Fruit fly (Drosophila melanogaster) Kc167 (cell line): ENCODE data around the gene Spn28Dc.

Source experiments
- Sin3A ChIP-seq: fragments of >200 bp; optimal IDR thresholded peaks from 2 replicates; lab custom pipeline; 2018; ENCODE audit warnings: missing external identifiers
- h ChIP-seq: fragments of >200 bp; optimal IDR thresholded peaks from 3 replicates; lab custom pipeline; 2018; ENCODE audit warnings: missing external identifiers
- insv ChIP-seq: fragments of >200 bp; optimal IDR thresholded peaks from 3 replicates; lab custom pipeline; 2018; ENCODE audit warnings: missing external identifiers
- psq ChIP-seq: fragments of >200 bp; optimal IDR thresholded peaks from 2 replicates; lab custom pipeline; 2017; ENCODE audit warnings: missing external identifiers

DNA sequence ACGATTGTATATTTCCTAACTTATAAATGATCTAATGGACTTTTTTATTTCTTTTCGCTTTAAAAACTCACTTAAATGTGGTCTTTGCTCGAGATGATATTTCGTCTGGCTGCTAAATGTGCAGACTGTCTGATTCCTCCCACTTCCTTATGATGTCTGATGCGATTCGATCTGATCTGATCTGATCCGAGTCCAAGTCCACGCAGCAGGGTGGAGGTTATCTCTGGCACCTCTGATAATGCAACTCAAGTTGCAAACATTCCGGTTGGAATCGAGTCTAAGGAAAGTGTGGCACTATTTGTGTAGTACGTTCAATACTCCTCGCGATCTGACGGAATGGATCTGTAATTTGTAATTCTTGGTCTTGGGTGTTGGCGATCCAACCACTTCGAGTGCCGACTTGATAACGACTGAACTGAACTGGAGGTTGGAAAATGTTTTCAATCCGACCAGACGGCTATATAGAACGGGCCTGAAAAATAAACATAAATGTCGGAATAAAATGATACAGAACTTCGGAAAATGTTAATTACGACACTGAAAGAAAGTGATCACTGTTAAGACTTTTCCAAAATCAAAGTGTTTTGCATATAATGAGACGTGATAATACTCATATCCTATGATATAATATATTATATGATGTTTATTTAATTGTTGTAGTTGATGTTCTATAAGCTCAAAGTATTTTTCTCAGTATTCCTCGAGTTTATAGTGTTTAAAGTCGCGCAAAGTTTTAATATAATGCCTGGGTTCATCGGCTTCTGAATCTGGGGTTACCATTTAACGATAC is 9.5 kb downstream of the Spn28Dc start:
- TF ChIP-seq Sin3A (no peak), h (lab: Kevin White, UChicago) (no peak), psq (lab: Kevin White, UChicago) (no peak), insv (lab: Kevin White, UChicago) (no peak)
